Fruit fly (Drosophila melanogaster) S2 (cell line): ENCODE measurements around the gene CG14054.

Experiments used
- CG8478 ChIP-seq: fragments of >200 bp; optimal IDR thresholded peaks from 2 replicates; lab custom pipeline; 2018
- CTCF ChIP-seq, 2 experiments: fragments of >200 bp; optimal IDR thresholded peaks; 2 replicates each; lab custom pipeline; 2018

- TF ChIP-seq CG8478 (lab: Kevin White, UChicago) (no peak), CTCF (optimal IDR thresholded peaks at IDR 0.05; lab: Kevin White, UChicago) (peak; percentile 32 to 45)
These were observed 46.5 kb upstream of the CG14054 start for dm6 chrX:2112660-2113059.
